Worm (Caenorhabditis elegans) whole organism, L3 larva: ENCODE measurements around the gene sre-6.
A peak's percentile ranks its signal among the peaks of the same experiment; 100 is the strongest.

Experiments used
- R02D3.7 ChIP-seq: fragments of 150-350 bp; optimal IDR thresholded peaks from 2 replicates; lab custom pipeline; 2014; ENCODE audit warnings: missing biosample characterization, missing genetic modification characterization
- aly-2 ChIP-seq: fragments of 150-350 bp; optimal IDR thresholded peaks from 2 replicates; lab custom pipeline; 2014; ENCODE audit warnings: missing biosample characterization, missing genetic modification characterization
- ama-1 ChIP-seq: fragments of 150-350 bp; optimal IDR thresholded peaks from 2 replicates; lab custom pipeline; 2018
- ceh-16 ChIP-seq: sonication (generic microtip); optimal IDR thresholded peaks from 2 replicates; lab custom pipeline; 2017; ENCODE audit warnings: missing biosample characterization, missing genetic modification characterization
- ceh-28 ChIP-seq: fragments of 150-350 bp; optimal IDR thresholded peaks from 2 replicates; lab custom pipeline; 2014; ENCODE audit warnings: missing biosample characterization, missing genetic modification reagents, missing genetic modification characterization
- ceh-82 ChIP-seq: fragments of 150-350 bp; optimal IDR thresholded peaks from 2 replicates; lab custom pipeline; 2014; ENCODE audit warnings: missing biosample characterization, missing genetic modification characterization
- ceh-9 ChIP-seq: sonication (generic microtip); optimal IDR thresholded peaks from 2 replicates; lab custom pipeline; 2018; ENCODE audit warnings: missing biosample characterization, missing genetic modification characterization
- daf-12 ChIP-seq: fragments of 150-350 bp; optimal IDR thresholded peaks from 2 replicates; lab custom pipeline; 2014; ENCODE audit warnings: missing biosample characterization, missing genetic modification reagents, missing genetic modification characterization
- egl-27 ChIP-seq: sonication (generic microtip); optimal IDR thresholded peaks from 4 replicates; lab custom pipeline; 2017; ENCODE audit warnings: missing biosample characterization, missing genetic modification reagents, missing genetic modification characterization
- egl-5 ChIP-seq: fragments of 150-350 bp; optimal IDR thresholded peaks from 2 replicates; lab custom pipeline; 2017; ENCODE audit warnings: missing biosample characterization, missing genetic modification reagents, missing genetic modification characterization, inconsistent platforms
- elt-2 ChIP-seq: sonication (generic microtip); optimal IDR thresholded peaks from 2 replicates; lab custom pipeline; 2016; ENCODE audit warnings: missing genetic modification reagents, mild to moderate bottlenecking, missing genetic modification characterization, missing compliant biosample characterization
- elt-3 ChIP-seq, 3 experiments: fragments of 150-350 bp in 1 of 3; sonication (generic microtip) in 2 of 3; optimal IDR thresholded peaks; 2 replicates in 2 of 3; 4 replicates in 1 of 3; lab custom pipeline; 2014 to 2017; ENCODE audit warnings: missing biosample characterization in 3 of 3, missing genetic modification characterization in 3 of 3
- eor-1 ChIP-seq, 2 experiments: fragments of 150-350 bp; optimal IDR thresholded peaks; 2 replicates each; lab custom pipeline; 2014 to 2018; ENCODE audit warnings: missing biosample characterization in 2 of 2, missing genetic modification characterization in 2 of 2
- fkh-10 ChIP-seq: sonication (generic microtip); optimal IDR thresholded peaks from 2 replicates; lab custom pipeline; 2017; ENCODE audit warnings: missing biosample characterization, missing genetic modification reagents, missing genetic modification characterization
- fkh-2 ChIP-seq: fragments of 150-350 bp; optimal IDR thresholded peaks from 2 replicates; lab custom pipeline; 2014; ENCODE audit warnings: missing biosample characterization, missing genetic modification reagents, missing genetic modification characterization
- hmg-11 ChIP-seq: sonication (generic microtip); optimal IDR thresholded peaks from 2 replicates; lab custom pipeline; 2016; ENCODE audit warnings: missing genetic modification characterization, missing compliant biosample characterization
- jun-1 ChIP-seq: fragments of 150-350 bp; optimal IDR thresholded peaks from 2 replicates; lab custom pipeline; 2014; ENCODE audit warnings: missing biosample characterization, missing genetic modification reagents, missing genetic modification characterization
- lin-15B ChIP-seq: fragments of 150-350 bp; optimal IDR thresholded peaks from 2 replicates; lab custom pipeline; 2014; ENCODE audit warnings: missing biosample characterization, missing genetic modification characterization
- lin-39 ChIP-seq: fragments of 150-350 bp; optimal IDR thresholded peaks from 2 replicates; lab custom pipeline; 2018; ENCODE audit warnings: missing biosample characterization, missing genetic modification reagents, missing genetic modification characterization
- lsy-12 ChIP-seq: sonication (generic microtip); optimal IDR thresholded peaks from 2 replicates; lab custom pipeline; 2016; ENCODE audit warnings: mild to moderate bottlenecking, missing genetic modification characterization, missing compliant biosample characterization
- mml-1 ChIP-seq: fragments of 150-350 bp; sonication (generic microtip); optimal IDR thresholded peaks from 3 replicates; lab custom pipeline; 2014; ENCODE audit warnings: missing biosample characterization, missing genetic modification characterization
- nfya-1 ChIP-seq: sonication (generic microtip); optimal IDR thresholded peaks from 2 replicates; lab custom pipeline; 2017; ENCODE audit warnings: missing genetic modification characterization, mild to moderate bottlenecking, missing compliant biosample characterization, antibody characterized with exemption, moderate library complexity; ENCODE audit not compliant: insufficient read depth
- nhr-11 ChIP-seq: fragments of 150-350 bp; optimal IDR thresholded peaks from 2 replicates; lab custom pipeline; 2014; ENCODE audit warnings: missing biosample characterization, missing genetic modification characterization
- nhr-12 ChIP-seq: fragments of 150-350 bp; optimal IDR thresholded peaks from 2 replicates; lab custom pipeline; 2014; ENCODE audit warnings: missing biosample characterization, missing genetic modification characterization
- nhr-237 ChIP-seq: fragments of 150-350 bp; optimal IDR thresholded peaks from 2 replicates; lab custom pipeline; 2014; ENCODE audit warnings: missing biosample characterization, missing genetic modification characterization
- nhr-25 ChIP-seq: sonication (generic microtip); optimal IDR thresholded peaks from 2 replicates; lab custom pipeline; 2017; ENCODE audit warnings: missing biosample characterization, missing genetic modification characterization
- nhr-28 ChIP-seq: fragments of 150-350 bp; optimal IDR thresholded peaks from 2 replicates; lab custom pipeline; 2014; ENCODE audit warnings: missing biosample characterization, missing genetic modification characterization
- nhr-43 ChIP-seq: sonication (generic microtip); optimal IDR thresholded peaks from 2 replicates; lab custom pipeline; 2016; ENCODE audit warnings: mild to moderate bottlenecking, missing genetic modification characterization, missing compliant biosample characterization; ENCODE audit not compliant: poor library complexity, severe bottlenecking
- nhr-67 ChIP-seq: fragments of 150-350 bp; optimal IDR thresholded peaks from 2 replicates; lab custom pipeline; 2014; ENCODE audit warnings: missing biosample characterization, missing genetic modification characterization
- nhr-77 ChIP-seq: fragments of 150-350 bp; optimal IDR thresholded peaks from 2 replicates; lab custom pipeline; 2014; ENCODE audit warnings: missing biosample characterization, missing genetic modification characterization
- pha-4 ChIP-seq: fragments of 150-350 bp; optimal IDR thresholded peaks from 2 replicates; lab custom pipeline; 2014; ENCODE audit warnings: missing biosample characterization, missing genetic modification reagents, missing genetic modification characterization
- sea-2 ChIP-seq: fragments of 150-350 bp; sonication (generic microtip); optimal IDR thresholded peaks from 4 replicates; lab custom pipeline; 2014; ENCODE audit warnings: missing biosample characterization, missing genetic modification reagents, missing genetic modification characterization
- skn-1 ChIP-seq: fragments of 150-350 bp; optimal IDR thresholded peaks from 2 replicates; lab custom pipeline; 2014; ENCODE audit warnings: missing biosample characterization, missing genetic modification characterization
- snpc-4 ChIP-seq: fragments of 150-350 bp; optimal IDR thresholded peaks from 2 replicates; lab custom pipeline; 2014; ENCODE audit warnings: missing biosample characterization, missing genetic modification characterization
- tbx-2 ChIP-seq: sonication (generic microtip); optimal IDR thresholded peaks from 2 replicates; lab custom pipeline; 2016; ENCODE audit warnings: mild to moderate bottlenecking, missing genetic modification characterization, missing compliant biosample characterization
- unc-39 ChIP-seq: sonication (generic microtip); optimal IDR thresholded peaks from 4 replicates; lab custom pipeline; 2017; ENCODE audit warnings: missing biosample characterization, missing genetic modification characterization
- unc-62 ChIP-seq: fragments of 150-350 bp; sonication (generic microtip); optimal IDR thresholded peaks from 4 replicates; lab custom pipeline; 2014; ENCODE audit warnings: missing biosample characterization, missing genetic modification reagents, missing genetic modification characterization
- zag-1 ChIP-seq: fragments of 150-350 bp; optimal IDR thresholded peaks from 2 replicates; lab custom pipeline; 2014; ENCODE audit warnings: missing biosample characterization, missing genetic modification characterization
- ztf-11 ChIP-seq: fragments of 150-350 bp; optimal IDR thresholded peaks from 2 replicates; lab custom pipeline; 2014; ENCODE audit warnings: missing biosample characterization, missing genetic modification characterization
- ztf-4 ChIP-seq: fragments of 150-350 bp; optimal IDR thresholded peaks from 2 replicates; lab custom pipeline; 2014; ENCODE audit warnings: missing biosample characterization, missing genetic modification characterization

sre-6 gene

DNA sequence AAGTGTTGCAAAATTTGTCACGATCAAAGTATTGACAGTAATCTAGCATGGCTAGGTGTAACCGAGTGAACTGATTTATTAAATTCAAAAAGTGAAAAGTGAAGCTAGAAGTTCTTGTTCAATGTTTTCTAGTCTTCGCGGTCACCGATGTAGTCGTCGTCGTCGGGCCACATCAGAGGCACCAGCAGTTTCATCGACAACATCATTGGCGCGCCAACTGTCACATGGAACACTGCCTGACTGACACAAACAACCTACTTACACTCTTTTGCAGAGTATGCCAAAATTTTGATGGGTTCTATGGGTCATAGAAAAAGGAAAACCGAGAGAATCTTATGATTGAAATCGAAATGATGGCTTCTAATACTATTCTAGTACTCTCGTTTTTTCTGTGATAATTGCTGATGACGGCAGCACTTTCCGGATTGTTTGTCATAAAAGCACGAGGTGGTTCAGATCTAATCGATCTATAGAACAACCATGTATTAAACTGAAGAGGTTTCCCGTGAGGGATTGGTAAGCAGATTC, 37.1 kb downstream of the sre-6 start:
- TF ChIP-seq nhr-28 (tag; lab: Kevin White, UChicago): no peak
- no peak for TF ChIP-seq aly-2
- TF ChIP-seq lsy-12 (tag; lab: Kevin White, UChicago): no peak
- TF ChIP-seq fkh-2 (tag; lab: Kevin White, UChicago): no peak
- no peak for TF ChIP-seq unc-39 (tag; lab: Kevin White, UChicago)
- no peak for TF ChIP-seq elt-3 (tag; optimal IDR thresholded peaks at IDR 0.05; lab: Kevin White, UChicago)
- no peak for TF ChIP-seq nhr-237 (tag; lab: Kevin White, UChicago)
- no peak for TF ChIP-seq lin-15B (tag; lab: Kevin White, UChicago)
- no peak for TF ChIP-seq pha-4 (tag; lab: Kevin White, UChicago)
- no peak for TF ChIP-seq fkh-10
- no peak for TF ChIP-seq zag-1
- no peak for TF ChIP-seq nhr-67 (tag; lab: Kevin White, UChicago)
- no peak for TF ChIP-seq hmg-11 (tag; lab: Kevin White, UChicago)
- no peak for TF ChIP-seq ama-1
- no peak for TF ChIP-seq ceh-82 (tag; lab: Kevin White, UChicago)
- no peak for TF ChIP-seq R02D3.7 (tag; lab: Kevin White, UChicago)

DNA sequence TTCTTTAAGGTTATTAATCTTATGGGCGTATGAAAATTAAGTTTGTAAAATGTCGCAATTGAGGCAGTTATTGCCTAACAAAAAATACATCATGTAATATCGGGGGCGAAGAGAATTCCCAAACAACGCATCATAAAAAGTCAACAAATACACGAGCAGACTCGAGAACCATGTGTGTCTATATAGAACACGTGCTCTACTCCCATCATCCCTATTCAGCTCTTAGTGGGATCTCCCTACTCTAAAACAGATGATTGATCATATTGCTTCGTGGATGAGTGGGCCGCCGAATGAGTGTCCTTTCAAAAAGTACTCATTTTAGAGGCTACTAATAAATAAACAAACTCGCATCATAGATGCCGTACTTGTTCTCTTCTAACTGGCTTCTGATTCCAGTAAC, 38.1 kb downstream of the sre-6 start:
- TF ChIP-seq pha-4 (tag; lab: Kevin White, UChicago) (peak; percentile 70), egl-5 (tag; lab: Kevin White, UChicago) (peak; percentile 36), nhr-67 (tag; lab: Kevin White, UChicago) (no peak)

DNA sequence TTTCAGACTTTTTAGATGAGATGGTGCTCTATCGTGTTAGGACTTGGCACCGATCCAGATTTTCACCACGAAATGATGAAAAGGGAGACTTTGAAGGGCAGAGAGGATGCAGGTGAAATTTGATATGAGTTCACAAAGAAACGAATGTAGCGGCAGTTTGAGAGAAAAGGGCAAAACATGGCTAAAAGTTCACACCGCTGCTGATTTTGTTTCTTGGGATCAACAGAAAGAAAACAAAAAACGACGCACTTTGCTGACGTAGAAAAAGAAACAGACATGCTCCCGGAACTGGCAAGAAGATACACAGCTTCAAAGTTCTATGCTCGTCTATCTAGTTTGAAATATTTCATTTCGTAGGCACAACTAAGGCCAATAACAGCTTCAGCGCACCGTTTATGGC, 39.0 kb downstream of the sre-6 start:
- TF ChIP-seq nhr-77 (tag; lab: Kevin White, UChicago) (no peak), ztf-11 (tag; lab: Kevin White, UChicago) (no peak), nfya-1 (no peak), unc-62 (GFP tag; lab: Kevin White, UChicago) (no peak), tbx-2 (tag; lab: Kevin White, UChicago) (no peak), ceh-9 (no peak), aly-2 (no peak), ama-1 (no peak), eor-1 (tag; optimal IDR thresholded peaks at IDR 0.05; lab: Kevin White, UChicago) (no peak), lin-39 (no peak), jun-1 (tag; lab: Kevin White, UChicago) (no peak), ceh-28 (tag; lab: Kevin White, UChicago) (no peak), lsy-12 (tag; lab: Kevin White, UChicago) (no peak), snpc-4 (tag; lab: Kevin White, UChicago) (no peak), egl-27 (tag; lab: Kevin White, UChicago) (no peak)

DNA sequence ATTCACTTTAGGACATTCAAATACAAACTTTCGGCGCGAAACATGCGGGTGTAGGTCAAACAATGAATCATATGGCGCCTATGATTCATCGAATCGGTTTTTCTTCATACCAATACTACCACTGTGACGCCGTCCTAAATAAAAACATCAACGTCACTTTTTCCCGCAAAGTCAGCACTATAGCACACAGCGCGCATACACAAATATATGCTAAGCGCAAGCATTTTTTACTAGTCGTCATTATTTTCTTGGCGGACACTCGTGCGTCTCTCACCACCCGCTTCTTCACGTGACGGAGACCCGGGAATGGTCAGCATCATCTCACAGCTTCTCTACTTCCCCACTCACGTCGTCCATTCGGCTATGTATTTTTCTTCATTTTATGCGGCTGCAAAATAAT, 39.4 kb downstream of the sre-6 start:
- TF ChIP-seq nfya-1 (peak; percentile 28), pha-4 (tag; lab: Kevin White, UChicago) (peak; percentile 48), lin-39 (peak; percentile 42), nhr-25 (tag; lab: Kevin White, UChicago) (no peak), skn-1 (tag; lab: Kevin White, UChicago) (no peak), zag-1 (no peak), ceh-16 (tag; lab: Kevin White, UChicago) (no peak)

DNA sequence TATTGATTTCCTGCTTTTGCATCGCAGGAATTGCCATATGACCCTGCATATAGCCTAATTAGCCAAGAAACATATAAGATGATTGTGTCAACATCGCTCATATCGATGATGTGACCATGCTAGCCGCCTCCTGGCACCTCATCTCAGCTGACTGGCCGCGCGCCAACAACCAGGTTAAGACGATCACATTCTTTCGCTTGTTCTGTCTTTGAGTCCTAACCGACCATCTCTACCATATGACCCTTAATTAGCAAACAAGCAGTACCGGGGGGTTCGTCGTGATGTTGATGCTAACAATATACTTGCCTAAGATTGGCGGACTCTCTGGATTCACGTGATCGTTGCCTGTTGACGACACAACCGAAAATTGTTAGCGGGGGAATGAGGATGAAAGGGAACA, 40.0 kb downstream of the sre-6 start:
- TF ChIP-seq pha-4 (tag; lab: Kevin White, UChicago): peak; percentile 70
- no peak for TF ChIP-seq nhr-67 (tag; lab: Kevin White, UChicago)
- TF ChIP-seq unc-62 (GFP tag; lab: Kevin White, UChicago): no peak
- TF ChIP-seq unc-39 (tag; lab: Kevin White, UChicago): no peak
- TF ChIP-seq ceh-82 (tag; lab: Kevin White, UChicago): no peak
- peak; percentile 51 for TF ChIP-seq nhr-25 (tag; lab: Kevin White, UChicago)
- TF ChIP-seq daf-12: no peak
- TF ChIP-seq nhr-11 (tag; lab: Kevin White, UChicago): no peak
- no peak for TF ChIP-seq ceh-16 (tag; lab: Kevin White, UChicago)
- TF ChIP-seq nfya-1: no peak
- peak; percentile 5 for TF ChIP-seq hmg-11 (tag; lab: Kevin White, UChicago)
- TF ChIP-seq nhr-28 (tag; lab: Kevin White, UChicago): no peak
- TF ChIP-seq ztf-4 (tag; lab: Kevin White, UChicago): no peak
- TF ChIP-seq lin-39: no peak
- TF ChIP-seq ceh-28 (tag; lab: Kevin White, UChicago): no peak
- no peak for TF ChIP-seq elt-2 (tag; lab: Kevin White, UChicago)
- TF ChIP-seq mml-1 (tag; lab: Kevin White, UChicago): no peak
- no peak for TF ChIP-seq nhr-12 (tag; lab: Kevin White, UChicago)
- TF ChIP-seq nhr-237 (tag; lab: Kevin White, UChicago): no peak
- no peak for TF ChIP-seq skn-1 (tag; lab: Kevin White, UChicago)
- TF ChIP-seq lin-15B (tag; lab: Kevin White, UChicago): no peak
- no peak for TF ChIP-seq zag-1
- no peak for TF ChIP-seq snpc-4 (tag; lab: Kevin White, UChicago)
- TF ChIP-seq nhr-43 (tag; lab: Kevin White, UChicago): peak; percentile 70
- no peak for TF ChIP-seq fkh-10
- TF ChIP-seq sea-2 (GFP tag; lab: Kevin White, UChicago): no peak
- no peak for TF ChIP-seq egl-5 (tag; lab: Kevin White, UChicago)
- no peak for TF ChIP-seq ceh-9
- TF ChIP-seq eor-1 (tag; optimal IDR thresholded peaks at IDR 0.05; lab: Kevin White, UChicago): no peak
- TF ChIP-seq, all 47 proteins: peak for 4
